Fruit fly (Drosophila melanogaster): ENCODE results near the gene Tbh.

Gene Tbh

dm6 chrX:7973325-7973954 is 22.1 kb upstream of the Tbh start:
- TF ChIP-seq CTCF (optimal IDR thresholded peaks at IDR 0.05), result no peak
- no peak for TF ChIP-seq CG8478 (optimal IDR thresholded peaks at IDR 0.05)

dm6 chrX:7975516-7976257 is 19.8 kb upstream of the Tbh start:
- no peak for TF ChIP-seq CG8478 (optimal IDR thresholded peaks at IDR 0.05)
- no peak for TF ChIP-seq CTCF (optimal IDR thresholded peaks at IDR 0.05)

- TF ChIP-seq CTCF (optimal IDR thresholded peaks at IDR 0.05), result no peak
- no peak for TF ChIP-seq CG8478 (optimal IDR thresholded peaks at IDR 0.05)
Measured at dm6 chrX:7976976-7977834, 18.3 kb upstream of the Tbh start.

dm6 chrX:7978027-7978426 is 17.5 kb upstream of the Tbh start:
- TF ChIP-seq CG8478 (optimal IDR thresholded peaks at IDR 0.05), result no peak
- no peak for TF ChIP-seq CTCF (optimal IDR thresholded peaks at IDR 0.05)

dm6 chrX:7979202-7979601 is 16.3 kb upstream of the Tbh start:
- no peak for TF ChIP-seq CG8478 (optimal IDR thresholded peaks at IDR 0.05)
- no peak for TF ChIP-seq CTCF (optimal IDR thresholded peaks at IDR 0.05)

dm6 chrX:7980786-7981185 is 14.7 kb upstream of the Tbh start:
- TF ChIP-seq CTCF (optimal IDR thresholded peaks at IDR 0.05) (no peak), CG8478 (optimal IDR thresholded peaks at IDR 0.05) (no peak)

- TF ChIP-seq CG8478 (optimal IDR thresholded peaks at IDR 0.05) (no peak), CTCF (optimal IDR thresholded peaks at IDR 0.05) (no peak)
Measured at dm6 chrX:7986551-7986950, 8.9 kb upstream of the Tbh start.

- no peak for TF ChIP-seq CTCF (optimal IDR thresholded peaks at IDR 0.05)
- TF ChIP-seq CG8478 (optimal IDR thresholded peaks at IDR 0.05), result no peak
Measured at dm6 chrX:8021245-8021644, 25.7 kb downstream of the Tbh start, which contains the start of gene CG15333. CG15333 (minus strand) TSS chrX:8021345.

dm6 chrX:8037334-8037733 is 41.8 kb downstream of the Tbh start, which contains the start of gene CG2233:
CG2233 (minus strand) TSS chrX:8037517.
- no peak for TF ChIP-seq CTCF (optimal IDR thresholded peaks at IDR 0.05)
- TF ChIP-seq CG8478 (optimal IDR thresholded peaks at IDR 0.05), result no peak

- no peak for TF ChIP-seq CG8478 (optimal IDR thresholded peaks at IDR 0.05)
- TF ChIP-seq CTCF (optimal IDR thresholded peaks at IDR 0.05), result no peak
Measured at dm6 chrX:8038934-8039333, 43.4 kb downstream of the Tbh start.

dm6 chrX:8046520-8046919 is 51.0 kb downstream of the Tbh start:
- TF ChIP-seq CTCF (optimal IDR thresholded peaks at IDR 0.05), result no peak
- no peak for TF ChIP-seq CG8478 (optimal IDR thresholded peaks at IDR 0.05)

dm6 chrX:8049292-8049691 is 53.8 kb downstream of the Tbh start:
- TF ChIP-seq CG8478 (optimal IDR thresholded peaks at IDR 0.05), result no peak
- no peak for TF ChIP-seq CTCF (optimal IDR thresholded peaks at IDR 0.05)

- TF ChIP-seq CTCF (optimal IDR thresholded peaks at IDR 0.05) (no peak), CG8478 (optimal IDR thresholded peaks at IDR 0.05) (no peak)
Measured at dm6 chrX:8056084-8056483, 60.6 kb downstream of the Tbh start.

dm6 chrX:8056597-8057228 is 61.2 kb downstream of the Tbh start:
- TF ChIP-seq CTCF (optimal IDR thresholded peaks at IDR 0.05) (no peak), CG8478 (optimal IDR thresholded peaks at IDR 0.05) (no peak)

- TF ChIP-seq CTCF (optimal IDR thresholded peaks at IDR 0.05) (no peak), CG8478 (optimal IDR thresholded peaks at IDR 0.05) (no peak)
Measured at dm6 chrX:8057299-8057730, 61.8 kb downstream of the Tbh start.

All from S2 (cell line).